Fruit fly (Drosophila melanogaster) whole organism, wandering third instar larva: ENCODE data around the gene PCID2.
A peak's percentile ranks its signal among the peaks of the same experiment; 100 is the strongest.

Experiments
- Abd-B ChIP-seq: fragments of >200 bp; optimal IDR thresholded peaks from 2 replicates; lab custom pipeline; 2017; ENCODE audit warnings: missing biosample characterization, missing genetic modification characterization
- CG32264 ChIP-seq: fragments of 200-800 bp; sonication (Bioruptor generic); optimal IDR thresholded peaks from 2 replicates; lab custom pipeline; 2016; ENCODE audit warnings: missing biosample characterization, missing genetic modification characterization
- CG9705 ChIP-seq: fragments of 200-800 bp; sonication (Bioruptor generic); optimal IDR thresholded peaks from 2 replicates; lab custom pipeline; 2018; ENCODE audit warnings: missing biosample characterization, mild to moderate bottlenecking, missing genetic modification characterization
- CrebA ChIP-seq: fragments of 200-800 bp; sonication (Bioruptor generic); optimal IDR thresholded peaks from 2 replicates; lab custom pipeline; 2016; ENCODE audit warnings: missing biosample characterization, mild to moderate bottlenecking, missing genetic modification characterization, borderline replicate concordance
- Dfd ChIP-seq: fragments of >200 bp; optimal IDR thresholded peaks from 2 replicates; lab custom pipeline; 2017; ENCODE audit warnings: missing biosample characterization, missing genetic modification characterization
- Dif ChIP-seq: fragments of 200-275, 200-300 bp; sonication (Bioruptor generic); optimal IDR thresholded peaks from 2 replicates; lab custom pipeline; 2018; ENCODE audit warnings: missing biosample characterization, missing genetic modification characterization; ENCODE audit not compliant: partially characterized antibody
- GATAd ChIP-seq: sonication (Bioruptor generic); optimal IDR thresholded peaks from 2 replicates; lab custom pipeline; 2016; ENCODE audit warnings: missing biosample characterization, missing genetic modification characterization
- HLH106 ChIP-seq: fragments of 200-800 bp; optimal IDR thresholded peaks from 3 replicates; lab custom pipeline; 2019; ENCODE audit warnings: missing biosample characterization, mild to moderate bottlenecking, missing genetic modification characterization, moderate library complexity
- Hnf4 ChIP-seq: fragments of 200-800 bp; sonication (Bioruptor generic); optimal IDR thresholded peaks from 2 replicates; lab custom pipeline; 2016; ENCODE audit warnings: missing biosample characterization, mild to moderate bottlenecking, missing genetic modification characterization
- Hr83 ChIP-seq: fragments of 200-300 bp; sonication (Bioruptor generic); optimal IDR thresholded peaks from 2 replicates; lab custom pipeline; 2016; ENCODE audit warnings: missing biosample characterization, mild to moderate bottlenecking, missing genetic modification characterization, moderate library complexity; ENCODE audit not compliant: poor library complexity, severe bottlenecking
- Jra ChIP-seq: sonication (Bioruptor generic); optimal IDR thresholded peaks from 2 replicates; lab custom pipeline; 2016; ENCODE audit warnings: missing biosample characterization, missing genetic modification characterization
- Myc ChIP-seq: fragments of >200 bp; optimal IDR thresholded peaks from 2 replicates; lab custom pipeline; 2017
- N ChIP-seq: fragments of >200 bp; optimal IDR thresholded peaks from 2 replicates; lab custom pipeline; 2018; ENCODE audit warnings: missing biosample characterization, missing external identifiers, missing genetic modification characterization
- OdsH ChIP-seq: fragments of 200-800 bp; sonication (Bioruptor generic); optimal IDR thresholded peaks from 2 replicates; lab custom pipeline; 2016; ENCODE audit warnings: missing biosample characterization, mild to moderate bottlenecking, missing genetic modification characterization
- Rel ChIP-seq, 2 experiments: fragments of 200-800 bp; sonication (Bioruptor generic) in 1 of 2; optimal IDR thresholded peaks; 2 replicates in 1 of 2; 3 replicates in 1 of 2; lab custom pipeline; 2016 to 2019; ENCODE audit warnings: mild to moderate bottlenecking in 2 of 2, missing biosample characterization in 2 of 2, missing genetic modification characterization in 2 of 2, moderate library complexity in 1 of 2
- Sp1 ChIP-seq: fragments of 200-800 bp; sonication (Bioruptor generic); optimal IDR thresholded peaks from 3 replicates; lab custom pipeline; 2019; ENCODE audit warnings: missing biosample characterization, mild to moderate bottlenecking, missing genetic modification characterization, moderate library complexity
- Vsx2 ChIP-seq: fragments of 200-300, 225-300 bp; sonication (Bioruptor generic); optimal IDR thresholded peaks from 2 replicates; lab custom pipeline; 2018; ENCODE audit warnings: missing biosample characterization, missing genetic modification characterization; ENCODE audit not compliant: partially characterized antibody
- br ChIP-seq: fragments of 200-800 bp; sonication (Bioruptor generic); optimal IDR thresholded peaks from 2 replicates; lab custom pipeline; 2016; ENCODE audit warnings: missing biosample characterization, missing genetic modification characterization
- dmrt93B ChIP-seq: fragments of 200-800 bp; sonication (Bioruptor generic); optimal IDR thresholded peaks from 2 replicates; lab custom pipeline; 2018; ENCODE audit warnings: missing biosample characterization, mild to moderate bottlenecking, missing genetic modification characterization
- dsf ChIP-seq: sonication (Bioruptor generic); optimal IDR thresholded peaks from 2 replicates; lab custom pipeline; 2016; ENCODE audit warnings: missing biosample characterization, missing genetic modification characterization, borderline replicate concordance
- ey ChIP-seq: fragments of 200-800 bp; sonication (Bioruptor generic); optimal IDR thresholded peaks from 2 replicates; lab custom pipeline; 2016; ENCODE audit warnings: missing biosample characterization, missing genetic modification characterization
- fru ChIP-seq: fragments of 200-800 bp; sonication (Bioruptor generic); optimal IDR thresholded peaks from 3 replicates; lab custom pipeline; 2016; ENCODE audit warnings: missing biosample characterization, mild to moderate bottlenecking, missing genetic modification characterization
- lola ChIP-seq: fragments of >200 bp; optimal IDR thresholded peaks from 2 replicates; lab custom pipeline; 2017; ENCODE audit warnings: missing biosample characterization, missing genetic modification characterization
- psq ChIP-seq: fragments of 200-800 bp; sonication (Bioruptor generic); optimal IDR thresholded peaks from 3 replicates; lab custom pipeline; 2017; ENCODE audit warnings: missing biosample characterization, mild to moderate bottlenecking, missing genetic modification characterization, moderate library complexity
- rgr ChIP-seq: fragments of 200-800 bp; sonication (Bioruptor generic); optimal IDR thresholded peaks from 3 replicates; lab custom pipeline; 2016; ENCODE audit warnings: missing biosample characterization, mild to moderate bottlenecking, missing genetic modification characterization
- sage ChIP-seq: fragments of 200-800 bp; sonication (Bioruptor generic); optimal IDR thresholded peaks from 2 replicates; lab custom pipeline; 2016; ENCODE audit warnings: missing biosample characterization, mild to moderate bottlenecking, missing genetic modification characterization
- sv ChIP-seq: fragments of 200-800 bp; sonication (Bioruptor generic); optimal IDR thresholded peaks from 3 replicates; lab custom pipeline; 2016; ENCODE audit warnings: missing biosample characterization, missing genetic modification characterization
- usp ChIP-seq: fragments of >200 bp; optimal IDR thresholded peaks from 2 replicates; lab custom pipeline; 2017; ENCODE audit warnings: missing biosample characterization, missing genetic modification characterization
- woc ChIP-seq: sonication (Bioruptor generic); optimal IDR thresholded peaks from 2 replicates; lab custom pipeline; 2016; ENCODE audit warnings: missing biosample characterization, mild to moderate bottlenecking, missing genetic modification characterization

Gene PCID2

dm6 chr3L:11631092-11631491 is 4.9 kb downstream of the PCID2 start, which contains the start of gene CG32091:
Gene CG32091 (plus strand): TSS chr3L:11631392.
- TF ChIP-seq ey (GFP tag; lab: Kevin White, UChicago) (no peak), rgr (no peak), usp (GFP tag; lab: Kevin White, UChicago) (no peak), woc (GFP tag; lab: Kevin White, UChicago) (no peak), Rel (GFP tag; optimal IDR thresholded peaks at IDR 0.05; lab: Kevin White, UChicago) (no peak), Rel (tag; optimal IDR thresholded peaks at IDR 0.05; lab: Kevin White, UChicago) (peak; percentile 41)

- TF ChIP-seq Dif (GFP tag; lab: Kevin White, UChicago) (no peak), N (GFP tag; lab: Kevin White, UChicago) (no peak), Sp1 (GFP tag; lab: Kevin White, UChicago) (no peak), lola (GFP tag; lab: Kevin White, UChicago) (no peak), Hnf4 (GFP tag; lab: Kevin White, UChicago) (no peak), Rel (GFP tag; optimal IDR thresholded peaks at IDR 0.05; lab: Kevin White, UChicago) (no peak), Rel (tag; optimal IDR thresholded peaks at IDR 0.05; lab: Kevin White, UChicago) (no peak), Hr83 (GFP tag; lab: Kevin White, UChicago) (no peak), fru (GFP tag; lab: Kevin White, UChicago) (no peak), CG32264 (GFP tag; lab: Kevin White, UChicago) (no peak), ey (GFP tag; lab: Kevin White, UChicago) (no peak), rgr (no peak), CG9705 (GFP tag; lab: Kevin White, UChicago) (no peak), HLH106 (tag; lab: Kevin White, UChicago) (no peak)
These were observed 8.3 kb downstream of the PCID2 start for dm6 chr3L:11634551-11634950.

- TF ChIP-seq Vsx2 (GFP tag; lab: Kevin White, UChicago), result no peak
- no peak for TF ChIP-seq sv (GFP tag; lab: Kevin White, UChicago)
- TF ChIP-seq Dif (GFP tag; lab: Kevin White, UChicago), result no peak
- TF ChIP-seq GATAd (GFP tag; lab: Kevin White, UChicago), result no peak
- no peak for TF ChIP-seq dsf
- TF ChIP-seq br (GFP tag; lab: Kevin White, UChicago), result no peak
- TF ChIP-seq N (GFP tag; lab: Kevin White, UChicago), result no peak
- no peak for TF ChIP-seq Dfd (GFP tag; lab: Kevin White, UChicago)
- no peak for TF ChIP-seq sage
- TF ChIP-seq Hnf4 (GFP tag; lab: Kevin White, UChicago), result no peak
- TF ChIP-seq CG32264 (GFP tag; lab: Kevin White, UChicago), result no peak
- no peak for TF ChIP-seq Abd-B (GFP tag; lab: Kevin White, UChicago)
- TF ChIP-seq OdsH, result no peak
- TF ChIP-seq woc (GFP tag; lab: Kevin White, UChicago), result no peak
- no peak for TF ChIP-seq HLH106 (tag; lab: Kevin White, UChicago)
- no peak for TF ChIP-seq ey (GFP tag; lab: Kevin White, UChicago)
These were observed 10.6 kb downstream of the PCID2 start for dm6 chr3L:11636829-11637228.

- TF ChIP-seq CrebA (GFP tag; lab: Kevin White, UChicago) (no peak), Hr83 (GFP tag; lab: Kevin White, UChicago) (no peak), sage (no peak), dmrt93B (GFP tag; lab: Kevin White, UChicago) (no peak), br (GFP tag; lab: Kevin White, UChicago) (no peak), rgr (no peak), OdsH (no peak), Myc (lab: Kevin White, UChicago) (no peak), CG32264 (GFP tag; lab: Kevin White, UChicago) (no peak), Vsx2 (GFP tag; lab: Kevin White, UChicago) (no peak)
These were observed 19.7 kb downstream of the PCID2 start, which contains the start of gene CG6071 for dm6 chr3L:11645933-11646332. Gene CG6071 (minus strand): TSS chr3L:11646033.

- TF ChIP-seq Jra (GFP tag; lab: Kevin White, UChicago) (peak; percentile 58), psq (peak; percentile 54), ey (GFP tag; lab: Kevin White, UChicago) (peak; percentile 78), GATAd (GFP tag; lab: Kevin White, UChicago) (no peak), rgr (peak; percentile 76), OdsH (peak; percentile 65), Rel (GFP tag; optimal IDR thresholded peaks at IDR 0.05; lab: Kevin White, UChicago) (no peak), Rel (tag; optimal IDR thresholded peaks at IDR 0.05; lab: Kevin White, UChicago) (peak; percentile 89), sage (no peak), N (GFP tag; lab: Kevin White, UChicago) (no peak), sv (GFP tag; lab: Kevin White, UChicago) (peak; percentile 68), Myc (lab: Kevin White, UChicago) (peak; percentile 78), br (GFP tag; lab: Kevin White, UChicago) (peak; percentile 58), dsf (peak; percentile 48)
- TF ChIP-seq, all 38 proteins: peak for 10
These were observed 22.2 kb downstream of the PCID2 start, which contains the start of the genes RIOK1 and Polr3H for dm6 chr3L:11648410-11648809. Gene RIOK1 (minus strand): TSS chr3L:11648474. Gene Polr3H (plus strand): TSS chr3L:11648756.
